Fruit fly (Drosophila melanogaster) whole organism, prepupa: ENCODE results near the gene CG5886.

Experiments
- Blimp-1 ChIP-seq: fragments of 200-800 bp; sonication (Bioruptor generic); optimal IDR thresholded peaks from 3 replicates; lab custom pipeline; 2017; ENCODE audit warnings: missing biosample characterization, missing genetic modification characterization, mild to moderate bottlenecking, moderate library complexity, missing genetic modification reagents
- CG10631 ChIP-seq: fragments of 200-800 bp; sonication (Bioruptor generic); optimal IDR thresholded peaks from 2 replicates; lab custom pipeline; 2016; ENCODE audit warnings: missing biosample characterization, missing genetic modification characterization
- CG10669 ChIP-seq: fragments of 200-800 bp; sonication (Bioruptor generic); optimal IDR thresholded peaks from 3 replicates; lab custom pipeline; 2018; ENCODE audit warnings: missing biosample characterization, mild to moderate bottlenecking, missing genetic modification characterization, moderate library complexity
- CG11294 ChIP-seq: fragments of 200-800 bp; sonication (Bioruptor generic); IDR thresholded peaks from 2 replicates; pipeline ENCODE4 v1.3.6; 2022; ENCODE audit warnings: missing biosample characterization, missing genetic modification characterization
- CG11762 ChIP-seq: fragments of 200-800 bp; sonication (Bioruptor generic); optimal IDR thresholded peaks from 3 replicates; lab custom pipeline; 2016; ENCODE audit warnings: missing biosample characterization, missing genetic modification characterization; ENCODE audit not compliant: insufficient read depth
- CG15336 ChIP-seq: fragments of 200-800 bp; sonication (Bioruptor generic); IDR thresholded peaks from 2 replicates; pipeline ENCODE4 v1.3.6; 2022; ENCODE audit warnings: missing biosample characterization, missing genetic modification characterization
- CG1621 ChIP-seq: fragments of 200-800 bp; sonication (Bioruptor generic); optimal IDR thresholded peaks from 3 replicates; lab custom pipeline; 2018; ENCODE audit warnings: missing biosample characterization, mild to moderate bottlenecking, missing genetic modification characterization
- CG16779 ChIP-seq: fragments of 200-800 bp; sonication (Bioruptor generic); optimal IDR thresholded peaks from 3 replicates; lab custom pipeline; 2017; ENCODE audit warnings: missing biosample characterization, mild to moderate bottlenecking, missing genetic modification characterization
- CG31627 ChIP-seq: fragments of 200-800 bp; sonication (Bioruptor generic); optimal IDR thresholded peaks from 3 replicates; lab custom pipeline; 2016; ENCODE audit warnings: missing biosample characterization, missing genetic modification characterization
- CG34406 ChIP-seq: fragments of 200-800 bp; sonication (Bioruptor generic); optimal IDR thresholded peaks from 3 replicates; lab custom pipeline; 2016; ENCODE audit warnings: missing biosample characterization, missing genetic modification characterization
- CG3919 ChIP-seq: fragments of 200-800 bp; sonication (Bioruptor generic); optimal IDR thresholded peaks from 3 replicates; lab custom pipeline; 2016; ENCODE audit warnings: missing biosample characterization, missing genetic modification characterization
- CG4318 ChIP-seq: fragments of 200-800 bp; sonication (Bioruptor generic); optimal IDR thresholded peaks from 3 replicates; lab custom pipeline; 2017; ENCODE audit warnings: missing biosample characterization, mild to moderate bottlenecking, missing genetic modification characterization
- CG6163 ChIP-seq: fragments of 200-800 bp; sonication (Bioruptor generic); IDR thresholded peaks from 3 replicates; pipeline ENCODE4 v1.3.6; 2022; ENCODE audit warnings: missing biosample characterization, missing genetic modification characterization
- CG6854 ChIP-seq: fragments of 200-800 bp; sonication (Bioruptor generic); optimal IDR thresholded peaks from 2 replicates; lab custom pipeline; 2017; ENCODE audit warnings: missing biosample characterization, mild to moderate bottlenecking, missing genetic modification characterization
- CG7368 ChIP-seq: fragments of 200-800 bp; sonication (Bioruptor generic); optimal IDR thresholded peaks from 3 replicates; lab custom pipeline; 2016; ENCODE audit warnings: missing biosample characterization, missing genetic modification characterization
- CG8119 ChIP-seq: fragments of 200-800 bp; sonication (Bioruptor generic); IDR thresholded peaks from 3 replicates; pipeline ENCODE4 v1.3.6; 2022; ENCODE audit warnings: missing biosample characterization, missing genetic modification characterization
- CG8632 ChIP-seq: fragments of 200-800 bp; sonication (Bioruptor generic); optimal IDR thresholded peaks from 3 replicates; lab custom pipeline; 2016; ENCODE audit warnings: missing biosample characterization, missing genetic modification characterization
- CG9139 ChIP-seq: fragments of 200-800 bp; sonication (Bioruptor generic); optimal IDR thresholded peaks from 3 replicates; lab custom pipeline; 2017; ENCODE audit warnings: missing biosample characterization, mild to moderate bottlenecking, missing genetic modification characterization
- Eip75B ChIP-seq: fragments of 200-800 bp; sonication (Bioruptor generic); optimal IDR thresholded peaks from 3 replicates; lab custom pipeline; 2016; ENCODE audit warnings: missing biosample characterization, missing genetic modification characterization
- Eip78C ChIP-seq: fragments of 200-800 bp; sonication (Bioruptor generic); peaks from one replicate; lab custom pipeline; 2016; ENCODE audit warnings: missing biosample characterization, missing genetic modification characterization
- Ets96B ChIP-seq: fragments of 200-800 bp; optimal IDR thresholded peaks from 2 replicates; lab custom pipeline; 2019; ENCODE audit warnings: missing biosample characterization, mild to moderate bottlenecking, missing genetic modification characterization, moderate library complexity
- Gug ChIP-seq: fragments of 200-800 bp; sonication (Bioruptor generic); IDR thresholded peaks from 2 replicates; pipeline ENCODE4 v1.3.6; 2022; ENCODE audit warnings: missing biosample characterization, missing genetic modification characterization
- Hr38 ChIP-seq: sonication (Bioruptor generic); optimal IDR thresholded peaks from 2 replicates; lab custom pipeline; 2016; ENCODE audit warnings: missing biosample characterization, missing genetic modification characterization
- Hr39 ChIP-seq: fragments of 200-800 bp; sonication (Bioruptor generic); optimal IDR thresholded peaks from 2 replicates; lab custom pipeline; 2016; ENCODE audit warnings: missing biosample characterization, missing genetic modification characterization
- Hr4 ChIP-seq: fragments of 200-800 bp; sonication (Bioruptor generic); optimal IDR thresholded peaks from 3 replicates; lab custom pipeline; 2016; ENCODE audit warnings: missing biosample characterization, missing genetic modification characterization
- Met ChIP-seq: fragments of 200-800 bp; sonication (Bioruptor generic); optimal IDR thresholded peaks from 3 replicates; lab custom pipeline; 2016; ENCODE audit warnings: missing biosample characterization, missing genetic modification characterization
- OdsH ChIP-seq: fragments of 200-800 bp; sonication (Bioruptor generic); optimal IDR thresholded peaks from 3 replicates; lab custom pipeline; 2016; ENCODE audit warnings: missing biosample characterization, missing genetic modification characterization
- Smox ChIP-seq: fragments of 200-800 bp; sonication (Bioruptor generic); optimal IDR thresholded peaks from 3 replicates; lab custom pipeline; 2016; ENCODE audit warnings: missing biosample characterization, missing genetic modification characterization
- Sox102F ChIP-seq: fragments of 200-800 bp; sonication (Bioruptor generic); optimal IDR thresholded peaks from 2 replicates; lab custom pipeline; 2016; ENCODE audit warnings: missing biosample characterization, mild to moderate bottlenecking, missing genetic modification characterization
- Sox14 ChIP-seq: fragments of 200-800 bp; sonication (Bioruptor generic); optimal IDR thresholded peaks from 3 replicates; lab custom pipeline; 2016; ENCODE audit warnings: missing biosample characterization, missing genetic modification characterization
- Sox15 ChIP-seq: fragments of 200-800 bp; sonication (Bioruptor generic); optimal IDR thresholded peaks from 3 replicates; lab custom pipeline; 2016; ENCODE audit warnings: missing biosample characterization, missing genetic modification characterization
- achi ChIP-seq: fragments of 200-800 bp; sonication (Bioruptor generic); optimal IDR thresholded peaks from 3 replicates; lab custom pipeline; 2016; ENCODE audit warnings: missing biosample characterization, missing genetic modification characterization
- acj6 ChIP-seq: fragments of 200-800 bp; sonication (Bioruptor generic); optimal IDR thresholded peaks from 3 replicates; lab custom pipeline; 2016; ENCODE audit warnings: missing biosample characterization, missing genetic modification characterization
- cyc ChIP-seq: fragments of 200-800 bp; sonication (Bioruptor generic); optimal IDR thresholded peaks from 3 replicates; lab custom pipeline; 2016; ENCODE audit warnings: missing biosample characterization, missing genetic modification characterization
- dac ChIP-seq: fragments of 200-800 bp; sonication (Bioruptor generic); optimal IDR thresholded peaks from 2 replicates; lab custom pipeline; 2017; ENCODE audit warnings: missing biosample characterization, mild to moderate bottlenecking, missing genetic modification characterization
- dsx ChIP-seq: fragments of 200-800 bp; optimal IDR thresholded peaks from 3 replicates; lab custom pipeline; 2019; ENCODE audit warnings: missing biosample characterization, mild to moderate bottlenecking, missing genetic modification characterization, moderate library complexity; ENCODE audit not compliant: poor library complexity, severe bottlenecking
- eg ChIP-seq: fragments of 200-800 bp; sonication (Bioruptor generic); IDR thresholded peaks from 3 replicates; pipeline ENCODE4 v1.3.6; 2022; ENCODE audit warnings: missing biosample characterization, missing genetic modification characterization
- esn ChIP-seq: fragments of 200-800 bp; sonication (Bioruptor generic); optimal IDR thresholded peaks from 2 replicates; lab custom pipeline; 2016; ENCODE audit warnings: missing biosample characterization, mild to moderate bottlenecking, missing genetic modification characterization, moderate library complexity
- fd59A ChIP-seq: fragments of 200-800 bp; sonication (Bioruptor generic); optimal IDR thresholded peaks from 2 replicates; lab custom pipeline; 2017; ENCODE audit warnings: missing biosample characterization, mild to moderate bottlenecking, missing genetic modification characterization, missing genetic modification reagents
- fd85E ChIP-seq: fragments of 200-800 bp; sonication (Bioruptor generic); optimal IDR thresholded peaks from 3 replicates; lab custom pipeline; 2016; ENCODE audit warnings: missing biosample characterization, missing genetic modification characterization
- fkh ChIP-seq: fragments of 200-800 bp; sonication (Bioruptor generic); optimal IDR thresholded peaks from 3 replicates; lab custom pipeline; 2017; ENCODE audit warnings: missing biosample characterization, mild to moderate bottlenecking, missing genetic modification characterization, moderate library complexity
- lz ChIP-seq: fragments of 200-800 bp; sonication (Bioruptor generic); optimal IDR thresholded peaks from 3 replicates; lab custom pipeline; 2016; ENCODE audit warnings: missing biosample characterization, missing genetic modification characterization
- net ChIP-seq: fragments of 200-800 bp; sonication (Bioruptor generic); optimal IDR thresholded peaks from 3 replicates; lab custom pipeline; 2016; ENCODE audit warnings: missing biosample characterization, missing genetic modification characterization
- pdm3 ChIP-seq: fragments of 200-800 bp; sonication (Bioruptor generic); optimal IDR thresholded peaks from 3 replicates; lab custom pipeline; 2016; ENCODE audit warnings: missing biosample characterization, missing genetic modification characterization
- salr ChIP-seq, 2 experiments: fragments of 200-800 bp; sonication (Bioruptor generic); optimal IDR thresholded peaks; 3 replicates each; lab custom pipeline; 2016 to 2018; ENCODE audit warnings: missing biosample characterization in 2 of 2, missing genetic modification characterization in 2 of 2, mild to moderate bottlenecking in 1 of 2
- spab ChIP-seq: fragments of 200-800 bp; sonication (Bioruptor generic); optimal IDR thresholded peaks from 2 replicates; lab custom pipeline; 2017; ENCODE audit warnings: missing biosample characterization, mild to moderate bottlenecking, missing genetic modification characterization, missing genetic modification reagents
- ss ChIP-seq, 2 experiments: fragments of 200-800 bp; sonication (Bioruptor generic); optimal IDR thresholded peaks; 2 replicates in 1 of 2; 3 replicates in 1 of 2; lab custom pipeline; 2017 to 2018; ENCODE audit warnings: mild to moderate bottlenecking in 2 of 2, missing biosample characterization in 2 of 2, missing genetic modification characterization in 2 of 2, moderate library complexity in 1 of 2
- svp ChIP-seq: fragments of 200-800 bp; sonication (Bioruptor generic); peaks from one replicate; lab custom pipeline; 2016; ENCODE audit warnings: missing biosample characterization, missing genetic modification characterization
- vri ChIP-seq: fragments of 200-800 bp; sonication (Bioruptor generic); optimal IDR thresholded peaks from 3 replicates; lab custom pipeline; 2016; ENCODE audit warnings: missing biosample characterization, mild to moderate bottlenecking, missing genetic modification characterization

The CG5886 gene

dm6 chr3R:25877064-25877463 is 25.6 kb downstream of the CG5886 start (continued):
- TF ChIP-seq CG7368 (GFP tag; lab: Kevin White, UChicago) (no peak), CG15336 (GFP tag; lab: Robert Waterston, UW) (no peak), Sox102F (GFP tag; lab: Kevin White, UChicago) (no peak), CG10631 (GFP tag; lab: Kevin White, UChicago) (no peak), Eip78C (GFP tag; lab: Kevin White, UChicago) (peak; percentile 31), CG3919 (GFP tag; lab: Kevin White, UChicago) (no peak), pdm3 (peak; percentile 22)
- TF ChIP-seq, all 60 proteins: peak for 5

DNA sequence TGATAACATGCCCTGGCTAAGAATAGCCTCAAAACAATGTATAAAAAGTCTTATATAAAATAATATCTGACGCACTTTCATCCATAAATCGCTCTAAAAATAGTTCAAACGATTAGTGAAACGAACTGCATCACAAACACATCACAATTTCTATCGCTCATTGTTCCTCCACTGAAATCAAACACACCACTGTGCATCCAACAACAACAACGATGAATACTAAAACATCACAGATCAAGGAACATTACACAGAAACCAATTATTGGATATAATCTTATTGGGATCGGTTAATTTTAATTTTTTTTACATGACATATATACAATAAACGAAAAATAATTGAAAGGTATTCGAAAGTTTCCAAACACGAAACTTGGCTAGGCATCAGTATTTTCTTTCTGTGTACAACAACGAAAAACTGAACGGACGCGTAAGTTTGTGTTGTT is 27.9 kb downstream of the CG5886 start:
- TF ChIP-seq Eip78C (GFP tag; lab: Kevin White, UChicago) (peak; percentile 79), CG34406 (no peak), Eip75B (no peak), CG6854 (no peak), acj6 (GFP tag; lab: Kevin White, UChicago) (peak; percentile 39), svp (GFP tag; lab: Kevin White, UChicago) (peak; percentile 68), Smox (GFP tag; lab: Kevin White, UChicago) (peak; percentile 17), dac (GFP tag; lab: Kevin White, UChicago) (no peak), net (GFP tag; lab: Kevin White, UChicago) (peak; percentile 22), CG7368 (GFP tag; lab: Kevin White, UChicago) (no peak), esn (GFP tag; lab: Kevin White, UChicago) (peak; percentile 28), CG4318 (GFP tag; lab: Kevin White, UChicago) (peak; percentile 58), lz (no peak), CG15336 (GFP tag; lab: Robert Waterston, UW) (peak; percentile 83), CG8632 (GFP tag; lab: Kevin White, UChicago) (peak; percentile 14), CG11762 (GFP tag; lab: Kevin White, UChicago) (peak; percentile 10), ss (GFP tag; optimal IDR thresholded peaks at IDR 0.05; lab: Kevin White, UChicago) (no peak), Sox14 (GFP tag; lab: Kevin White, UChicago) (peak; percentile 44), dsx (GFP tag; lab: Kevin White, UChicago) (peak; percentile 11), Hr39 (peak; percentile 36), CG10669 (GFP tag; lab: Kevin White, UChicago) (peak; percentile 20), Gug (peak; percentile 70), fd85E (GFP tag; lab: Kevin White, UChicago) (no peak), CG10631 (GFP tag; lab: Kevin White, UChicago) (no peak), CG16779 (no peak), fkh (GFP tag; lab: Kevin White, UChicago) (no peak), Sox102F (GFP tag; lab: Kevin White, UChicago) (peak; percentile 29), CG8119 (GFP tag; lab: Robert Waterston, UW) (peak; percentile 78; the same call in 2 of the 3 replicates), Met (GFP tag; lab: Kevin White, UChicago) (peak; percentile 22), CG11294 (0 out of 2 replicates have a peak, but pooled peaks have one; percentile 51), Ets96B (tag; lab: Kevin White, UChicago) (no peak), OdsH (peak; percentile 53), fd59A (GFP tag; lab: Kevin White, UChicago) (no peak), salr (GFP tag; optimal IDR thresholded peaks at IDR 0.05; lab: Kevin White, UChicago) (peak in 1 of 2 experiments; percentile 65), pdm3 (peak; percentile 61), CG1621 (no peak), Hr38 (GFP tag; lab: Kevin White, UChicago) (no peak), eg (GFP tag; lab: Robert Waterston, UW) (no peak; the same call in 2 of the 3 replicates), CG6163 (GFP tag; lab: Robert Waterston, UW) (no peak), cyc (GFP tag; lab: Kevin White, UChicago) (peak; percentile 3), CG31627 (GFP tag; lab: Kevin White, UChicago) (peak; percentile 3), vri (GFP tag; lab: Kevin White, UChicago) (no peak), achi (GFP tag; lab: Kevin White, UChicago) (peak; percentile 48), Sox15 (GFP tag; lab: Kevin White, UChicago) (no peak), Hr4 (GFP tag; lab: Kevin White, UChicago) (peak; percentile 79), spab (no peak), CG9139 (GFP tag; lab: Kevin White, UChicago) (no peak), Blimp-1 (GFP tag; lab: Kevin White, UChicago) (no peak)
